Worm (Caenorhabditis elegans) whole organism, L4 larva: ENCODE measurements around the gene npl-4.2.

ENCODE experiments used
- D1046.2 ChIP-seq: fragments of 200-800 bp; sonication (Bioruptor generic); IDR thresholded peaks from 2 replicates; pipeline ENCODE4 v1.3.6; 2022; ENCODE audit warnings: missing genetic modification characterization, missing compliant biosample characterization
- F26F4.8 ChIP-seq: fragments of 200-800 bp; sonication (Bioruptor generic); conservative IDR thresholded peaks from 2 replicates; pipeline ENCODE4 v1.3.6; 2022; ENCODE audit warnings: missing genetic modification characterization, missing compliant biosample characterization
- F37D6.2 ChIP-seq: sonication (generic microtip); optimal IDR thresholded peaks from 2 replicates; lab custom pipeline; 2016; ENCODE audit warnings: mild to moderate bottlenecking, missing genetic modification characterization, missing compliant biosample characterization
- R02D3.7 ChIP-seq: fragments of 150-350 bp; sonication (generic microtip); optimal IDR thresholded peaks from 3 replicates; lab custom pipeline; 2014; ENCODE audit warnings: missing biosample characterization, missing genetic modification characterization
- Y5F2A.4 ChIP-seq: fragments of 200-800 bp; sonication (Bioruptor generic); optimal IDR thresholded peaks from 2 replicates; lab custom pipeline; 2018; ENCODE audit warnings: mild to moderate bottlenecking, missing genetic modification characterization, missing compliant biosample characterization
- Y75B8A.6 ChIP-seq: fragments of 200-800 bp; sonication (Bioruptor generic); IDR thresholded peaks from 2 replicates; pipeline ENCODE4 v1.3.6; 2022; ENCODE audit warnings: missing genetic modification reagents, missing genetic modification characterization, missing compliant biosample characterization
- aha-1 ChIP-seq: fragments of 150-350 bp; peaks from one replicate; lab custom pipeline; 2014; ENCODE audit warnings: missing biosample characterization, missing genetic modification characterization
- arid-1 ChIP-seq: fragments of 200-800 bp; sonication (Bioruptor generic); conservative IDR thresholded peaks from 2 replicates; pipeline ENCODE4 v1.3.6; 2022; ENCODE audit warnings: missing genetic modification reagents, missing genetic modification characterization, missing compliant biosample characterization
- ceh-32 ChIP-seq: sonication (generic microtip); optimal IDR thresholded peaks from 2 replicates; lab custom pipeline; 2016; ENCODE audit warnings: mild to moderate bottlenecking, missing genetic modification characterization, missing compliant biosample characterization; ENCODE audit not compliant: poor library complexity
- ces-1 ChIP-seq: fragments of 150-350 bp; sonication (generic microtip); optimal IDR thresholded peaks from 4 replicates; lab custom pipeline; 2014; ENCODE audit warnings: missing biosample characterization, missing genetic modification reagents, missing genetic modification characterization
- ctbp-1 ChIP-seq: fragments of 200-800 bp; sonication (Bioruptor generic); IDR thresholded peaks from 2 replicates; pipeline ENCODE4 v1.3.6; 2022; ENCODE audit warnings: missing genetic modification reagents, missing genetic modification characterization, missing compliant biosample characterization
- daf-12 ChIP-seq: fragments of 150-350 bp; optimal IDR thresholded peaks from 2 replicates; lab custom pipeline; 2014; ENCODE audit warnings: missing biosample characterization, missing genetic modification reagents, missing genetic modification characterization
- daf-19 ChIP-seq: fragments of 200-800 bp; sonication (Bioruptor generic); conservative IDR thresholded peaks from 2 replicates; pipeline ENCODE4 v1.3.6; 2022; ENCODE audit warnings: missing genetic modification characterization, missing compliant biosample characterization
- dmd-6 ChIP-seq: fragments of 200-800 bp; sonication (Bioruptor generic); IDR thresholded peaks from 2 replicates; pipeline ENCODE4 v1.3.6; 2022; ENCODE audit warnings: missing genetic modification reagents, missing genetic modification characterization, missing compliant biosample characterization
- egl-27 ChIP-seq: sonication (generic microtip); optimal IDR thresholded peaks from 3 replicates; lab custom pipeline; 2017; ENCODE audit warnings: missing biosample characterization, missing genetic modification reagents, missing genetic modification characterization
- fkh-10 ChIP-seq: fragments of 150-350 bp; optimal IDR thresholded peaks from 2 replicates; lab custom pipeline; 2014; ENCODE audit warnings: missing biosample characterization, missing genetic modification reagents, missing genetic modification characterization
- hif-1 ChIP-seq, 2 experiments: sonication (generic microtip); optimal IDR thresholded peaks; 2 replicates each; lab custom pipeline; 2016 to 2017; ENCODE audit warnings: missing compliant biosample characterization in 2 of 2, missing genetic modification characterization in 2 of 2, missing genetic modification reagents in 2 of 2, missing genotype in 2 of 2, mild to moderate bottlenecking in 1 of 2
- hlh-11 ChIP-seq: fragments of 200-800 bp; sonication (Bioruptor generic); optimal IDR thresholded peaks from 2 replicates; lab custom pipeline; 2018; ENCODE audit warnings: mild to moderate bottlenecking, missing genetic modification characterization, missing compliant biosample characterization
- lin-13 ChIP-seq: fragments of 150-350 bp; optimal IDR thresholded peaks from 2 replicates; lab custom pipeline; 2014; ENCODE audit warnings: missing biosample characterization, missing genetic modification reagents, missing genetic modification characterization
- lin-29 ChIP-seq: fragments of 200-800 bp; sonication (Bioruptor generic); IDR thresholded peaks from 2 replicates; pipeline ENCODE4 v1.3.6; 2022; ENCODE audit warnings: missing genetic modification reagents, missing genetic modification characterization, missing compliant biosample characterization
- mdt-29 ChIP-seq: fragments of 200-800 bp; sonication (Bioruptor generic); IDR thresholded peaks from 2 replicates; pipeline ENCODE4 v1.3.6; 2022; ENCODE audit warnings: missing genetic modification reagents, missing genetic modification characterization, missing compliant biosample characterization
- nhr-102 ChIP-seq: sonication (generic microtip); optimal IDR thresholded peaks from 2 replicates; lab custom pipeline; 2016; ENCODE audit warnings: mild to moderate bottlenecking, missing genetic modification characterization, moderate library complexity, missing compliant biosample characterization
- nhr-11 ChIP-seq: fragments of 150-350 bp; optimal IDR thresholded peaks from 2 replicates; lab custom pipeline; 2014; ENCODE audit warnings: missing biosample characterization, missing genetic modification characterization
- nhr-28 ChIP-seq: fragments of 150-350 bp; optimal IDR thresholded peaks from 2 replicates; lab custom pipeline; 2014; ENCODE audit warnings: missing biosample characterization, missing genetic modification characterization
- nhr-48 ChIP-seq: sonication (generic microtip); optimal IDR thresholded peaks from 2 replicates; lab custom pipeline; 2016; ENCODE audit warnings: mild to moderate bottlenecking, missing genetic modification characterization, missing compliant biosample characterization
- pha-4 ChIP-seq, 2 experiments: fragments of 150-350 bp in 1 of 2; fragments of 200-800 bp in 1 of 2; sonication (Bioruptor generic) in 1 of 2; IDR thresholded peaks in 1 of 2; optimal IDR thresholded peaks in 1 of 2; 2 replicates each; pipeline versions ENCODE4 v1.3.6 to Lab custom; 2014 to 2022; ENCODE audit warnings: missing genetic modification characterization in 2 of 2, missing genetic modification reagents in 2 of 2, missing biosample characterization in 1 of 2, missing compliant biosample characterization in 1 of 2
- set-16 ChIP-seq: fragments of 200-800 bp; sonication (Bioruptor generic); IDR thresholded peaks from 2 replicates; pipeline ENCODE4 v1.3.6; 2022; ENCODE audit warnings: missing genetic modification reagents, missing genetic modification characterization, missing compliant biosample characterization
- snpc-1.2 ChIP-seq: fragments of 200-800 bp; sonication (Bioruptor generic); IDR thresholded peaks from 2 replicates; pipeline ENCODE4 v1.3.6; 2022; ENCODE audit warnings: missing genetic modification reagents, missing genetic modification characterization, missing compliant biosample characterization
- spr-1 ChIP-seq: sonication (generic microtip); optimal IDR thresholded peaks from 2 replicates; lab custom pipeline; 2016; ENCODE audit warnings: mild to moderate bottlenecking, missing genetic modification characterization, missing compliant biosample characterization
- spr-3 ChIP-seq: fragments of 200-800 bp; sonication (Bioruptor generic); optimal IDR thresholded peaks from 2 replicates; lab custom pipeline; 2018; ENCODE audit warnings: mild to moderate bottlenecking, missing genetic modification characterization, missing compliant biosample characterization
- unc-39 ChIP-seq: sonication (generic microtip); optimal IDR thresholded peaks from 2 replicates; lab custom pipeline; 2017; ENCODE audit warnings: missing biosample characterization, missing genetic modification characterization
- unc-62 ChIP-seq, 3 experiments: fragments of 150-350 bp in 1 of 3; sonication (generic microtip); optimal IDR thresholded peaks in 2 of 3; peaks in 1 of 3; 1 replicate in 1 of 3; 2 replicates in 2 of 3; lab custom pipeline; 2014 to 2017; ENCODE audit warnings: missing biosample characterization in 3 of 3, missing genetic modification characterization in 3 of 3, missing genetic modification reagents in 3 of 3, missing genotype in 1 of 3
- zfp-2 ChIP-seq: sonication (generic microtip); optimal IDR thresholded peaks from 2 replicates; lab custom pipeline; 2016; ENCODE audit warnings: mild to moderate bottlenecking, missing genetic modification characterization, missing compliant biosample characterization
- ztf-11 ChIP-seq: fragments of 150-350 bp; optimal IDR thresholded peaks from 2 replicates; lab custom pipeline; 2014; ENCODE audit warnings: missing biosample characterization, missing genetic modification characterization
- ztf-7 ChIP-seq: fragments of 150-350 bp; optimal IDR thresholded peaks from 2 replicates; lab custom pipeline; 2014; ENCODE audit warnings: missing biosample characterization, missing genetic modification characterization

The npl-4.2 gene

DNA sequence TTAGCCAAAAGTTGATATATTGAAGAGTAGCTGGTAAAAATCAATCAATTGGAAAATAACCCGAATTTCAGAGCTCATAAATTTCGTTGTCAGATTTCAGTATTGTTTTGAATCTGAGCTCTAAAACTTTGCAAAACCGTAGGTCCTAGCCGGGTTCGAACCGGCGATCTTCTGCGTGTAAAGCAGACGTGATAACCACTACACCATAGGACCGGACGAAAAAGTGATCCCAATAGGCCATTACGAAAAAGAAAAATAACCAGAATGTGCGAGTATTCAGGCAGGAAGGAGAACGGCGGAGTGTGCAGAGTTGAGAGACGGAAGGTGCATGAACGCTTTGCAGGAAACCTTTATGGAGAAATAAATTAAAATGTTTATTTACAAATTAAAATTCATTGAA is 45.6 kb upstream of the npl-4.2 start (continued):
- TF ChIP-seq Y5F2A.4 (peak; percentile 34), hif-1 (tag; optimal IDR thresholded peaks at IDR 0.05; lab: Kevin White, UChicago) (peak in 1 of 2 experiments; percentile 6), fkh-10 (GFP tag; lab: Kevin White, UChicago) (no peak), Y75B8A.6 (GFP tag; lab: Robert Waterston, UW) (no peak), nhr-28 (peak; percentile 18), hlh-11 (tag; lab: Kevin White, UChicago) (peak; percentile 46), zfp-2 (no peak), ztf-7 (peak; percentile 25), nhr-102 (tag; lab: Kevin White, UChicago) (peak; percentile 56), egl-27 (tag; lab: Kevin White, UChicago) (no peak), lin-29 (no peak), lin-13 (GFP tag; lab: Kevin White, UChicago) (no peak), daf-19 (GFP tag; lab: Robert Waterston, UW) (peak; percentile 84), ceh-32 (no peak), pha-4 (GFP tag; IDR thresholded peaks at IDR 0.05; lab: Robert Waterston, UW) (peak; percentile 73), pha-4 (tag; optimal IDR thresholded peaks at IDR 0.05; lab: Kevin White, UChicago) (no peak), daf-12 (no peak), aha-1 (peak; percentile 77), nhr-11 (no peak), arid-1 (GFP tag; lab: Robert Waterston, UW) (peak; percentile 46; the same call in 1 of the 2 replicates), snpc-1.2 (GFP tag; lab: Robert Waterston, UW) (no peak), nhr-48 (no peak), F26F4.8 (GFP tag; lab: Robert Waterston, UW) (no peak), mdt-29 (GFP tag; lab: Robert Waterston, UW) (no peak), F37D6.2 (peak; percentile 17), D1046.2 (GFP tag; lab: Robert Waterston, UW) (0 out of 2 replicates have a peak, but pooled peaks have one; percentile 53), ces-1 (GFP tag; lab: Kevin White, UChicago) (no peak), unc-62 (GFP tag; optimal IDR thresholded peaks at IDR 0.05 in 1 of 2; lab: Kevin White, UChicago) (peak in 1 of 2 experiments; percentile 81), unc-62 (tag; optimal IDR thresholded peaks at IDR 0.05; lab: Kevin White, UChicago) (no peak), R02D3.7 (tag; lab: Kevin White, UChicago) (no peak), ctbp-1 (GFP tag; lab: Robert Waterston, UW) (peak; percentile 63; the same call in 1 of the 2 replicates)

DNA sequence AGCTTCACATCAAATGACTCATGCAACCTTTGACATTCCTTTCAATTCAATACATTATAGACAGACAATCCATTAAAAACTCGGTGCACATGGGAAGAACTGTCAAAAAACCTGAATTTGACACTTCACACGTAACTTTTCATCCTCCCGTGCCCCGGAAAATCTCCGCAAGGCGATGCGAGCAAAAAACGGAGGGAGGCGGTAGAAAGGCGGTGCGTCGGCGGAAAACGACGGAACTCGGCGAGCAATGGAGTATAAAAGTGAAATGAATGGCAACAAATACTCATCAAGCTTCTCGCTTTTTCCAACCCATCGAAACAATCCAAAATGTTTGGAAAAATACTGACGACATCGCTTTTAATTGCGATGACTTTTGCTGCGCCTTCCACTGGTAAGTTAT is 44.7 kb upstream of the npl-4.2 start, which contains the start of gene T25E4.1:
Gene T25E4.1 (plus strand): TSS at position 301 of the 400 bp plus-strand sequence.
- TF ChIP-seq spr-1 (tag; lab: Kevin White, UChicago) = no peak
- no peak for TF ChIP-seq dmd-6
- TF ChIP-seq F37D6.2 = no peak
- no peak for TF ChIP-seq ztf-11 (tag; lab: Kevin White, UChicago)
- no peak for TF ChIP-seq unc-39 (tag; lab: Kevin White, UChicago)

DNA sequence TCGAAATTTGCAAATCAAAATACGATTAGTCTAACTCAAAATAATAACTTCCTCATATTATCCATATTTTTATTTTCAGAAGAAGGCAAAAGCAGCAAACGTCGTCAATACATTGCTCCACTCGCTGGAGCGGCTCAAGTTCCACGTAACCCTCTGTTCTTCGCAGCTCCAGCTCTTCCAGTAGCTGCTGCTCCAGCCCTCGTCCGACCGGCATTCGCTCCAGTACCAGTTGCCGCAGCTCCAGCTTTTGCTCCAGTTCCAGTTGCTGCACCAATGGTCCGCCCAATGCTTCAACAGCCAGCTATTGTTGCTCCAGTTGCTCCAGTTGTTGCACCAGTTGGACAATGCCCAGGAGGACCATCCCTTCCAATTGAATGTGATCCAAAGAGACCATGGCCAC is 44.0 kb upstream of the npl-4.2 start:
- TF ChIP-seq spr-3 (GFP tag; lab: Kevin White, UChicago) = no peak
- TF ChIP-seq set-16 (GFP tag; lab: Robert Waterston, UW) = peak; percentile 83
- no peak for TF ChIP-seq daf-12

DNA sequence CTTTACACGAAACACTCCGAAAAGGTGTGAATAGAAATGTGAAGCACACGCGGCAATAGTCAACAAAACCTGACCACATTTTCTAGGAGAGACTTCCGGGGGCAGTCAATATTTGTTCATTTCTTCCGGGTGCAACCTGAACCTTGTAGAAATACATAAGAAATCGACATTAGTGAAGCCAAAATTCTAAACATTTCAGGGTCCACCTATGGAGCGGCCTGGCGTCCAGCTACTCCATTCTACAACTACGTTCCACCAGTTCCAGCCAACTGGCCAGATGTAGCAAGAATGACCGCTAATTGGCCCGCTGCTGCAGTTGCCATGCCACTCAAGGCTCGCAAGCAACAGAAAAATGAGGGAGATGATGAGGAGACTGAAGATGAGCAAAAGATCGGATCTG is 43.5 kb upstream of the npl-4.2 start:
- TF ChIP-seq spr-1 (tag; lab: Kevin White, UChicago) (no peak), aha-1 (peak; percentile 76)
